Worm (Caenorhabditis elegans) whole organism, mixed stage, embryonic: Measurements from ENCODE around the gene R07E5.5.

Source experiments
- lin-13 ChIP-seq: fragments of 150-350 bp; optimal IDR thresholded peaks from 2 replicates; lab custom pipeline; 2014; ENCODE audit warnings: missing biosample characterization, missing genetic modification characterization
- lin-32 ChIP-seq: fragments of 200-800 bp; sonication (Bioruptor generic); optimal IDR thresholded peaks from 2 replicates; lab custom pipeline; 2018; ENCODE audit warnings: mild to moderate bottlenecking, missing genetic modification characterization, missing compliant biosample characterization
- sem-2 ChIP-seq: fragments of 200-800 bp; sonication (Bioruptor generic); optimal IDR thresholded peaks from 2 replicates; lab custom pipeline; 2018; ENCODE audit warnings: mild to moderate bottlenecking, missing genetic modification characterization, missing compliant biosample characterization
- snpc-4 ChIP-seq: fragments of 150-350 bp; optimal IDR thresholded peaks from 2 replicates; lab custom pipeline; 2014; ENCODE audit warnings: missing biosample characterization, missing genetic modification characterization
- sptf-1 ChIP-seq: sonication (generic microtip); optimal IDR thresholded peaks from 2 replicates; lab custom pipeline; 2017; ENCODE audit warnings: mild to moderate bottlenecking, missing genetic modification characterization, moderate library complexity, missing compliant biosample characterization
- unc-39 ChIP-seq: fragments of 150-350 bp; optimal IDR thresholded peaks from 2 replicates; lab custom pipeline; 2014; ENCODE audit warnings: missing biosample characterization, missing genetic modification characterization
- unc-62 ChIP-seq: fragments of 150-350 bp; optimal IDR thresholded peaks from 2 replicates; lab custom pipeline; 2014; ENCODE audit warnings: missing biosample characterization, missing genetic modification reagents, missing genetic modification characterization

DNA sequence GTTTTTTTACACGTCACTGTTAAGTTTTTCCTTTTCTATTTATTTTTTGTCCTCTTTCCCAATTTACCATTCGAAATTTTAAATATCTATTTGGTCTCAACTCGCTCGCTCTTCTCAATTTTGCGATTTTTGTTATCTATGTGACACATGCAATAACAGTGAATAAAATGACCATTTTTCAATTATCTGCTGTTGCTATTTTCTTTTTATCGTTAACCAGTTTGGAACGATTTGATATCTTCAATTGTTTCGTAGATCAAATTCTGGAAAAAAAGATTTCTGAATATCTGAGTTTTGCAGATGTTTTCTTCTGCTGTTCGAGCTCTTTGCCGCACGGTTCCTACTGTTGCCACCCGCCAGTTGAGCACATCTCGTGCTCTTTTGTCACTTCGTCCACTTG, 9.9 kb downstream of the R07E5.5 start, which contains the start of gene prdx-3:
- TF ChIP-seq sptf-1 (no peak), unc-62 (GFP tag; lab: Kevin White, UChicago) (no peak), sem-2 (GFP tag; lab: Kevin White, UChicago) (no peak), lin-13 (tag; lab: Kevin White, UChicago) (no peak), unc-39 (tag; lab: Kevin White, UChicago) (no peak), snpc-4 (tag; lab: Kevin White, UChicago) (no peak), lin-32 (GFP tag; lab: Kevin White, UChicago) (no peak)
